Fruit fly (Drosophila melanogaster) whole organism, embryonic: ENCODE results near the gene CG31922.

ENCODE experiments used
- Atf-2 ChIP-seq: fragments of 200-800 bp; sonication (Bioruptor generic); optimal IDR thresholded peaks from 2 replicates; lab custom pipeline; 2016; ENCODE audit warnings: missing biosample characterization, missing genetic modification characterization
- CG10431 ChIP-seq: fragments of 200-800 bp; sonication (Bioruptor generic); optimal IDR thresholded peaks from 3 replicates; lab custom pipeline; 2018; ENCODE audit warnings: missing biosample characterization, mild to moderate bottlenecking, missing genetic modification characterization
- CG10959 ChIP-seq: fragments of 200-800 bp; sonication (Bioruptor generic); IDR thresholded peaks from 2 replicates; pipeline ENCODE4 v1.3.6; 2022; ENCODE audit warnings: missing biosample characterization, missing genetic modification characterization
- CG12155 ChIP-seq: fragments of 200-800 bp; sonication (Bioruptor generic); optimal IDR thresholded peaks from 3 replicates; lab custom pipeline; 2016; ENCODE audit warnings: missing biosample characterization, missing genetic modification characterization
- CG12299 ChIP-seq: fragments of 200-800 bp; sonication (Bioruptor generic); optimal IDR thresholded peaks from 2 replicates; lab custom pipeline; 2018; ENCODE audit warnings: missing biosample characterization, mild to moderate bottlenecking, missing genetic modification characterization
- CG12659 ChIP-seq: fragments of 200-800 bp; sonication (Bioruptor generic); optimal IDR thresholded peaks from 3 replicates; lab custom pipeline; 2017; ENCODE audit warnings: mild to moderate bottlenecking, missing biosample characterization, missing genetic modification reagents, missing genetic modification characterization
- CG13894 ChIP-seq: fragments of 200-800 bp; sonication (Bioruptor generic); optimal IDR thresholded peaks from 3 replicates; lab custom pipeline; 2018; ENCODE audit warnings: missing biosample characterization, mild to moderate bottlenecking, missing genetic modification characterization, moderate library complexity
- CG14050 ChIP-seq: fragments of 200-800 bp; sonication (Bioruptor generic); IDR thresholded peaks from 3 replicates; pipeline ENCODE4 v1.3.6; 2022; ENCODE audit warnings: missing biosample characterization, missing genetic modification characterization
- CG17359 ChIP-seq: fragments of 200-800 bp; sonication (Bioruptor generic); optimal IDR thresholded peaks from 3 replicates; lab custom pipeline; 2018; ENCODE audit warnings: missing biosample characterization, mild to moderate bottlenecking, missing genetic modification characterization, moderate library complexity
- CG17612 ChIP-seq: fragments of 200-800 bp; sonication (Bioruptor generic); IDR thresholded peaks from 2 replicates; pipeline ENCODE4 v1.3.6; 2022; ENCODE audit warnings: missing biosample characterization, missing genetic modification characterization
- CG17802 ChIP-seq: fragments of 200-800 bp; sonication (Bioruptor generic); optimal IDR thresholded peaks from 2 replicates; lab custom pipeline; 2018; ENCODE audit warnings: missing biosample characterization, mild to moderate bottlenecking, missing genetic modification characterization, moderate library complexity
- CG30020 ChIP-seq: fragments of 200-800 bp; optimal IDR thresholded peaks from 2 replicates; lab custom pipeline; 2019; ENCODE audit warnings: missing biosample characterization, mild to moderate bottlenecking, missing genetic modification characterization, moderate library complexity
- CG31388 ChIP-seq: fragments of 200-800 bp; sonication (Bioruptor generic); optimal IDR thresholded peaks from 2 replicates; lab custom pipeline; 2016; ENCODE audit warnings: missing biosample characterization, missing genetic modification characterization
- CG3407 ChIP-seq: fragments of 200-800 bp; sonication (Bioruptor generic); optimal IDR thresholded peaks from 2 replicates; lab custom pipeline; 2018; ENCODE audit warnings: missing biosample characterization, mild to moderate bottlenecking, missing genetic modification characterization
- CG6683 ChIP-seq: fragments of 200-800 bp; sonication (Bioruptor generic); optimal IDR thresholded peaks from 2 replicates; lab custom pipeline; 2017; ENCODE audit warnings: missing biosample characterization, mild to moderate bottlenecking, missing genetic modification characterization, missing genetic modification reagents
- CG6689 ChIP-seq: fragments of 200-800 bp; sonication (Bioruptor generic); IDR thresholded peaks from 2 replicates; pipeline ENCODE4 v1.3.6; 2022; ENCODE audit warnings: missing biosample characterization, missing genetic modification characterization
- CG7372 ChIP-seq: fragments of 200-800 bp; sonication (Bioruptor generic); IDR thresholded peaks from 2 replicates; pipeline ENCODE4 v1.3.6; 2022; ENCODE audit warnings: missing biosample characterization, missing genetic modification characterization
- CG7928 ChIP-seq: fragments of 200-800 bp; sonication (Bioruptor generic); optimal IDR thresholded peaks from 2 replicates; lab custom pipeline; 2017; ENCODE audit warnings: missing biosample characterization, mild to moderate bottlenecking, missing genetic modification characterization
- CG8765 ChIP-seq: fragments of 200-800 bp; sonication (Bioruptor generic); IDR thresholded peaks from 2 replicates; pipeline ENCODE4 v1.3.6; 2022; ENCODE audit warnings: missing biosample characterization, missing genetic modification characterization
- D ChIP-seq, 2 experiments: fragments of 200-800 bp in 1 of 2; fragments of >200 bp in 1 of 2; sonication (Bioruptor generic) in 1 of 2; optimal IDR thresholded peaks; 2 replicates in 1 of 2; 3 replicates in 1 of 2; lab custom pipeline; 2017; ENCODE audit warnings: mild to moderate bottlenecking in 1 of 2, missing biosample characterization in 1 of 2, missing genetic modification characterization in 1 of 2, missing genetic modification reagents in 1 of 2
- Drgx ChIP-seq: fragments of 200-800 bp; sonication (Bioruptor generic); IDR thresholded peaks from 2 replicates; pipeline ENCODE4 v1.3.6; 2022; ENCODE audit warnings: missing biosample characterization, missing genetic modification characterization
- E2f1 ChIP-seq: fragments of 200-800 bp; sonication (Bioruptor generic); IDR thresholded peaks from 2 replicates; pipeline ENCODE4 v1.3.6; 2022; ENCODE audit warnings: missing biosample characterization, missing genetic modification characterization
- Fer1 ChIP-seq: fragments of 200-800 bp; sonication (Bioruptor generic); optimal IDR thresholded peaks from 2 replicates; lab custom pipeline; 2017; ENCODE audit warnings: missing biosample characterization, mild to moderate bottlenecking, missing genetic modification characterization
- HLHmδ ChIP-seq: fragments of 200-800 bp; sonication (Bioruptor generic); optimal IDR thresholded peaks from 2 replicates; lab custom pipeline; 2018; ENCODE audit warnings: missing biosample characterization, mild to moderate bottlenecking, missing genetic modification characterization, moderate library complexity
- Hmr ChIP-seq: fragments of 200-800 bp; sonication (Bioruptor generic); optimal IDR thresholded peaks from 3 replicates; lab custom pipeline; 2017; ENCODE audit warnings: mild to moderate bottlenecking, missing biosample characterization, missing genetic modification reagents, missing genetic modification characterization
- Meics ChIP-seq: fragments of 200-800 bp; sonication (Bioruptor generic); optimal IDR thresholded peaks from 2 replicates; lab custom pipeline; 2017; ENCODE audit warnings: missing biosample characterization, mild to moderate bottlenecking, missing genetic modification characterization
- NC2β ChIP-seq: fragments of 200-800 bp; sonication (Bioruptor generic); optimal IDR thresholded peaks from 2 replicates; lab custom pipeline; 2016; ENCODE audit warnings: missing biosample characterization, missing genetic modification characterization
- NFAT ChIP-seq: fragments of 200-800 bp; sonication (Bioruptor generic); IDR thresholded peaks from 2 replicates; pipeline ENCODE4 v1.3.6; 2022; ENCODE audit warnings: missing biosample characterization, missing genetic modification characterization
- Nf-YB ChIP-seq: fragments of 200-800 bp; sonication (Bioruptor generic); optimal IDR thresholded peaks from 3 replicates; lab custom pipeline; 2019; ENCODE audit warnings: missing biosample characterization, mild to moderate bottlenecking, missing genetic modification characterization, moderate library complexity
- al ChIP-seq: fragments of 200-800 bp; sonication (Bioruptor generic); IDR thresholded peaks from 2 replicates; pipeline ENCODE4 v1.3.6; 2022; ENCODE audit warnings: missing biosample characterization, missing genetic modification characterization
- cwo ChIP-seq: fragments of 200-800 bp; sonication (Bioruptor generic); optimal IDR thresholded peaks from 3 replicates; lab custom pipeline; 2017; ENCODE audit warnings: missing biosample characterization, missing genetic modification characterization, mild to moderate bottlenecking, moderate library complexity, missing genetic modification reagents
- dati ChIP-seq: fragments of 200-800 bp; sonication (Bioruptor generic); IDR thresholded peaks from 2 replicates; pipeline ENCODE4 v1.3.6; 2022; ENCODE audit warnings: missing biosample characterization, missing genetic modification characterization
- dmrt11E ChIP-seq: fragments of 200-800 bp; sonication (Bioruptor generic); optimal IDR thresholded peaks from 3 replicates; lab custom pipeline; 2018; ENCODE audit warnings: missing biosample characterization, mild to moderate bottlenecking, missing genetic modification characterization, moderate library complexity
- fu2 ChIP-seq: fragments of 200-800 bp; sonication (Bioruptor generic); optimal IDR thresholded peaks from 2 replicates; lab custom pipeline; 2016; ENCODE audit warnings: missing biosample characterization, missing genetic modification characterization
- gem ChIP-seq: fragments of 200-800 bp; sonication (Bioruptor generic); optimal IDR thresholded peaks from 2 replicates; lab custom pipeline; 2019; ENCODE audit warnings: missing biosample characterization, mild to moderate bottlenecking, missing genetic modification characterization, moderate library complexity
- gfzf ChIP-seq: fragments of 200-800 bp; sonication (Bioruptor generic); optimal IDR thresholded peaks from 2 replicates; lab custom pipeline; 2016; ENCODE audit warnings: missing biosample characterization, mild to moderate bottlenecking, missing genetic modification characterization, moderate library complexity
- gro ChIP-seq: fragments of 200-800 bp; sonication (Bioruptor generic); optimal IDR thresholded peaks from 2 replicates; lab custom pipeline; 2016; ENCODE audit warnings: missing biosample characterization, missing genetic modification characterization
- gsb-n ChIP-seq: fragments of 200-800 bp; sonication (Bioruptor generic); optimal IDR thresholded peaks from 3 replicates; lab custom pipeline; 2018; ENCODE audit warnings: missing biosample characterization, mild to moderate bottlenecking, missing genetic modification characterization
- hb ChIP-seq: fragments of 200-800 bp; sonication (Bioruptor generic); IDR thresholded peaks from 3 replicates; pipeline ENCODE4 v1.3.6; 2022; ENCODE audit warnings: missing biosample characterization, missing genetic modification characterization; ENCODE audit not compliant: partially characterized antibody
- insv ChIP-seq, 2 experiments: fragments of 200-800 bp; sonication (Bioruptor generic); optimal IDR thresholded peaks; 3 replicates each; lab custom pipeline; 2016 to 2018; ENCODE audit warnings: missing biosample characterization in 2 of 2, missing genetic modification characterization in 2 of 2
- kah ChIP-seq: fragments of 200-800 bp; sonication (Bioruptor generic); optimal IDR thresholded peaks from 2 replicates; lab custom pipeline; 2018; ENCODE audit warnings: missing biosample characterization, mild to moderate bottlenecking, missing genetic modification characterization
- kay ChIP-seq: fragments of 200-800 bp; sonication (Bioruptor generic); optimal IDR thresholded peaks from 2 replicates; lab custom pipeline; 2016; ENCODE audit warnings: missing biosample characterization, missing genetic modification characterization
- lola ChIP-seq, 3 experiments: fragments of >200 bp in 2 of 3; fragments of 200-800 bp in 1 of 3; sonication (Bioruptor generic) in 1 of 3; optimal IDR thresholded peaks; 2 replicates each; lab custom pipeline; 2017 to 2019; ENCODE audit warnings: missing biosample characterization in 3 of 3, missing genetic modification characterization in 3 of 3, mild to moderate bottlenecking in 1 of 3, moderate library complexity in 1 of 3
- pum ChIP-seq: fragments of 200-800 bp; sonication (Bioruptor generic); optimal IDR thresholded peaks from 2 replicates; lab custom pipeline; 2016; ENCODE audit warnings: missing biosample characterization, missing genetic modification characterization
- sisA ChIP-seq: fragments of 200-800 bp; sonication (Bioruptor generic); IDR thresholded peaks from 2 replicates; pipeline ENCODE4 v1.3.6; 2022; ENCODE audit warnings: missing biosample characterization, missing genetic modification characterization
- sr ChIP-seq: fragments of 200-800 bp; sonication (Bioruptor generic); IDR thresholded peaks from 3 replicates; pipeline ENCODE4 v1.3.6; 2022; ENCODE audit warnings: missing biosample characterization, missing genetic modification characterization
- toy ChIP-seq: fragments of 200-800 bp; sonication (Bioruptor generic); IDR thresholded peaks from 2 replicates; pipeline ENCODE4 v1.3.6; 2022; ENCODE audit warnings: missing biosample characterization, missing genetic modification characterization
- yki ChIP-seq: fragments of >200 bp; optimal IDR thresholded peaks from 3 replicates; lab custom pipeline; 2018

Gene CG31922

DNA sequence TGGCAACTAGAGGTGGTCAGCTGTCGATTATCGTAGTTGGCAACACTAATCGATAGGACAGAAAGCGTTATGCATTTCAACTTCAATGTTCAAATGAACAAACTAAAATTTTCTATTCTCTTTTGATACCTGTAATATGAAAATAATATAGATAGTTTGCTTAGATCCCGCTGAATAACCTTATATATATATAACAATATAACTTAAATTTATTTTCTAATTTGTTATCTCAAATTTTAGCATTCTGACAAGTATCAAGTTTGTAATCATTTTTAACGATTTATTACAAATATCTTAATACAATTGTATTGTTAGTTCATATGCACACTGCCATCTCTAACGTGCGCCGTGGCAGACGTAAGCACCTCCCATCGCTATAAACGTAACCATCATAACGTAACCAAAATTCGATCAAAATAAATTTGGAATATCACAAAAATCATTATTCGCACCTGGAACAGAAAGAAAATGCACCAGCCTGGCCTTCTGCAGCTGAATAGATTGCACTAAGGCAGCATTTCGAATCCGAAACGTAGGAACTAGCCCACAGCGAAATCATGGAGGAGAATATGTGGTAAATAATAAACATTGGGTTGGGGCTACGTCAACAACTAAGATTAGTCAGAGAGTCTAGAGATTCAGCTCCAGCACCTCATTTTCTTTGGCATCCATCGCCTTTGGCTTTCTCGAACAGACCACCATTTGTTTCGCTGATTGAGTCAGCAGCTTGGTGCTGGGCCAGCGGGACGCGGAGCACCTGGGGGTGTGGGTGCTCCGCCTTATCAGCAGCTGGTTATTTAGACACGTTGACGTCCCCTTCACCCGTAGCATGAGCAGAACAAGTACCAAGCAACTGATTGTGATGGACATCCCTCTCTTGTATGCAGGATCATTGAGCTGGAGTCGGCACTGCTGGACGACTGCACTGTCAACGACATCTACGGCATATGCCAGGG is 40.8 kb upstream of the CG31922 start, which contains the start of the genes Pino and TBC1D23 (continued):
- TF ChIP-seq toy (GFP tag; lab: Robert Waterston, UW) (no peak), cwo (peak; percentile 28), CG13894 (tag; lab: Kevin White, UChicago) (peak; percentile 37), D (optimal IDR thresholded peaks at IDR 0.05; lab: Kevin White, UChicago) (no peak), D (GFP tag; optimal IDR thresholded peaks at IDR 0.05; lab: Kevin White, UChicago) (peak; percentile 45), yki (lab: Kevin White, UChicago) (no peak), CG7372 (GFP tag; lab: Robert Waterston, UW) (peak; percentile 61; the same call in 1 of the 2 replicates), CG12659 (GFP tag; lab: Kevin White, UChicago) (peak; percentile 76), CG14050 (GFP tag; lab: Robert Waterston, UW) (no peak), lola (GFP tag; optimal IDR thresholded peaks at IDR 0.05; lab: Kevin White, UChicago) (peak in 1 of 3 experiments; percentile 79), CG10431 (GFP tag; lab: Kevin White, UChicago) (no peak), gem (peak; percentile 89), CG31388 (GFP tag; lab: Kevin White, UChicago) (peak; percentile 25), hb (GFP tag; lab: Robert Waterston, UW) (0 out of 3 replicates have a peak, but pooled peaks have one; percentile 45), CG17359 (peak; percentile 51), dati (no peak), Atf-2 (GFP tag; lab: Kevin White, UChicago) (no peak), CG6683 (no peak), kay (GFP tag; lab: Kevin White, UChicago) (no peak), E2f1 (GFP tag; lab: Robert Waterston, UW) (peak; percentile 66), HLHmδ (GFP tag; lab: Kevin White, UChicago) (no peak), fu2 (GFP tag; lab: Kevin White, UChicago) (peak; percentile 9), CG17612 (GFP tag; lab: Robert Waterston, UW) (no peak), al (GFP tag; lab: Robert Waterston, UW) (peak; percentile 78), sr (GFP tag; lab: Robert Waterston, UW) (no peak), CG17802 (tag; lab: Kevin White, UChicago) (no peak), kah (GFP tag; lab: Kevin White, UChicago) (no peak), gsb-n (tag; lab: Kevin White, UChicago) (peak; percentile 44), CG30020 (peak; percentile 72), CG10959 (no peak), Drgx (0 out of 2 replicates have a peak, but pooled peaks have one; percentile 21), CG12299 (tag; lab: Kevin White, UChicago) (peak; percentile 49), Fer1 (GFP tag; lab: Kevin White, UChicago) (peak; percentile 30), sisA (GFP tag; lab: Robert Waterston, UW) (peak; percentile 59), insv (GFP tag; optimal IDR thresholded peaks at IDR 0.05; lab: Kevin White, UChicago) (peak in 1 of 2 experiments; percentile 8), Meics (GFP tag; lab: Kevin White, UChicago) (peak; percentile 64), NFAT (GFP tag; lab: Robert Waterston, UW) (peak; percentile 70), CG7928 (peak; percentile 7), CG8765 (GFP tag; lab: Robert Waterston, UW) (no peak; the same call in 1 of the 2 replicates), Nf-YB (GFP tag; lab: Kevin White, UChicago) (peak; percentile 41), CG3407 (GFP tag; lab: Kevin White, UChicago) (peak; percentile 2), pum (peak; percentile 9), CG6689 (GFP tag; lab: Robert Waterston, UW) (peak; percentile 68), gfzf (GFP tag; lab: Kevin White, UChicago) (no peak), dmrt11E (tag; lab: Kevin White, UChicago) (peak; percentile 74), Hmr (GFP tag; lab: Kevin White, UChicago) (peak; percentile 79), CG12155 (GFP tag; lab: Kevin White, UChicago) (peak; percentile 72), gro (GFP tag; lab: Kevin White, UChicago) (no peak), NC2β (GFP tag; lab: Kevin White, UChicago) (no peak)
